Worm (Caenorhabditis elegans) whole organism, young adult: ENCODE data around the gene VB0395L.1.

Experiments
- pha-4 ChIP-seq: fragments of 150-350 bp; sonication (generic microtip); optimal IDR thresholded peaks from 2 replicates; lab custom pipeline; 2014; ENCODE audit warnings: missing biosample characterization, missing genetic modification reagents, missing genetic modification characterization
- ztf-22 ChIP-seq: fragments of 200-800 bp; sonication (Bioruptor generic); optimal IDR thresholded peaks from 2 replicates; lab custom pipeline; 2018; ENCODE audit warnings: mild to moderate bottlenecking, missing genetic modification characterization, moderate library complexity, missing compliant biosample characterization

- TF ChIP-seq pha-4 (tag; lab: Kevin White, UChicago) (no peak), ztf-22 (GFP tag; lab: Kevin White, UChicago) (no peak)
Observed at ce11 chrX:16006529-16006928, 10.3 kb downstream of the VB0395L.1 start, which contains the start of gene C09G1.4.
